Worm (Caenorhabditis elegans) whole organism, late embryonic: ENCODE measurements around the gene C05C8.8.
A peak's percentile ranks its signal among the peaks of the same experiment; 100 is the strongest.

ENCODE experiments used
- F13H6.1 ChIP-seq: sonication (generic microtip); optimal IDR thresholded peaks from 2 replicates; lab custom pipeline; 2016; ENCODE audit warnings: missing genetic modification characterization, missing compliant biosample characterization
- K02D7.2 ChIP-seq: sonication (generic microtip); optimal IDR thresholded peaks from 2 replicates; lab custom pipeline; 2017; ENCODE audit warnings: mild to moderate bottlenecking, missing genetic modification characterization, missing compliant biosample characterization
- T23F11.4 ChIP-seq: fragments of 200-800 bp; sonication (Bioruptor generic); optimal IDR thresholded peaks from 2 replicates; lab custom pipeline; 2018; ENCODE audit warnings: mild to moderate bottlenecking, missing genetic modification characterization, missing compliant biosample characterization
- ahr-1 ChIP-seq: sonication (generic microtip); optimal IDR thresholded peaks from 2 replicates; lab custom pipeline; 2016; ENCODE audit warnings: missing genetic modification characterization, missing compliant biosample characterization
- ama-1 ChIP-seq: fragments of 150-350 bp; optimal IDR thresholded peaks from 2 replicates; lab custom pipeline; 2014
- ceh-14 ChIP-seq: sonication (generic microtip); optimal IDR thresholded peaks from 2 replicates; lab custom pipeline; 2016; ENCODE audit warnings: missing genotype, missing genetic modification characterization, missing compliant biosample characterization
- ceh-18 ChIP-seq: sonication (generic microtip); optimal IDR thresholded peaks from 2 replicates; lab custom pipeline; 2016; ENCODE audit warnings: missing genetic modification characterization, missing compliant biosample characterization
- ceh-19 ChIP-seq: fragments of 200-800 bp; sonication (Bioruptor generic); optimal IDR thresholded peaks from 2 replicates; lab custom pipeline; 2018; ENCODE audit warnings: mild to moderate bottlenecking, missing genetic modification characterization, missing compliant biosample characterization
- ceh-22 ChIP-seq: sonication (generic microtip); optimal IDR thresholded peaks from 2 replicates; lab custom pipeline; 2017; ENCODE audit warnings: missing biosample characterization, missing genetic modification characterization
- ceh-24 ChIP-seq: sonication (generic microtip); optimal IDR thresholded peaks from 2 replicates; lab custom pipeline; 2016; ENCODE audit warnings: mild to moderate bottlenecking, missing genetic modification characterization, missing compliant biosample characterization
- ceh-30 ChIP-seq: fragments of 150-350 bp; optimal IDR thresholded peaks from 2 replicates; lab custom pipeline; 2014; ENCODE audit warnings: missing biosample characterization, missing genetic modification characterization
- ceh-31 ChIP-seq: sonication (generic microtip); optimal IDR thresholded peaks from 2 replicates; lab custom pipeline; 2016; ENCODE audit warnings: missing genetic modification characterization, missing compliant biosample characterization
- ceh-9 ChIP-seq: sonication (generic microtip); optimal IDR thresholded peaks from 2 replicates; lab custom pipeline; 2016; ENCODE audit warnings: mild to moderate bottlenecking, missing genetic modification characterization, inconsistent platforms, missing compliant biosample characterization
- che-1 ChIP-seq: sonication (generic microtip); optimal IDR thresholded peaks from 2 replicates; lab custom pipeline; 2016; ENCODE audit warnings: mild to moderate bottlenecking, missing genetic modification characterization, missing compliant biosample characterization
- dmd-4 ChIP-seq: sonication (generic microtip); optimal IDR thresholded peaks from 2 replicates; lab custom pipeline; 2016; ENCODE audit warnings: borderline replicate concordance, missing genetic modification characterization, missing compliant biosample characterization
- dve-1 ChIP-seq: sonication (generic microtip); optimal IDR thresholded peaks from 2 replicates; lab custom pipeline; 2017; ENCODE audit warnings: antibody characterized with exemption, mild to moderate bottlenecking, missing genetic modification characterization, missing compliant biosample characterization
- elt-2 ChIP-seq: sonication (generic microtip); optimal IDR thresholded peaks from 2 replicates; lab custom pipeline; 2016; ENCODE audit warnings: missing genetic modification reagents, missing genetic modification characterization, missing compliant biosample characterization
- elt-4 ChIP-seq: sonication (generic microtip); optimal IDR thresholded peaks from 2 replicates; lab custom pipeline; 2016; ENCODE audit warnings: missing genetic modification characterization, missing compliant biosample characterization
- fkh-6 ChIP-seq: sonication (generic microtip); optimal IDR thresholded peaks from 2 replicates; lab custom pipeline; 2016; ENCODE audit warnings: missing genetic modification characterization, missing compliant biosample characterization
- gmeb-2 ChIP-seq: sonication (generic microtip); optimal IDR thresholded peaks from 2 replicates; lab custom pipeline; 2016; ENCODE audit warnings: missing genetic modification characterization, inconsistent platforms, missing compliant biosample characterization
- hlh-13 ChIP-seq: fragments of 200-800 bp; sonication (Bioruptor generic); optimal IDR thresholded peaks from 2 replicates; lab custom pipeline; 2018; ENCODE audit warnings: mild to moderate bottlenecking, missing genetic modification characterization, missing compliant biosample characterization
- hlh-30 ChIP-seq: sonication (generic microtip); optimal IDR thresholded peaks from 2 replicates; lab custom pipeline; 2017; ENCODE audit warnings: antibody characterized with exemption, missing genetic modification characterization, missing compliant biosample characterization; ENCODE audit not compliant: insufficient read depth
- hlh-6 ChIP-seq: sonication (generic microtip); optimal IDR thresholded peaks from 2 replicates; lab custom pipeline; 2016; ENCODE audit warnings: missing genotype, missing genetic modification characterization, missing compliant biosample characterization
- hlh-8 ChIP-seq: sonication (generic microtip); optimal IDR thresholded peaks from 2 replicates; lab custom pipeline; 2016; ENCODE audit warnings: missing genotype, missing genetic modification characterization, missing compliant biosample characterization
- lim-6 ChIP-seq: sonication (generic microtip); optimal IDR thresholded peaks from 2 replicates; lab custom pipeline; 2016; ENCODE audit warnings: missing genetic modification characterization, missing compliant biosample characterization
- lin-11 ChIP-seq: fragments of 200-800 bp; sonication (Bioruptor generic); optimal IDR thresholded peaks from 2 replicates; lab custom pipeline; 2018; ENCODE audit warnings: mild to moderate bottlenecking, missing genetic modification characterization, missing compliant biosample characterization
- npax-4 ChIP-seq: sonication (generic microtip); optimal IDR thresholded peaks from 2 replicates; lab custom pipeline; 2016; ENCODE audit warnings: missing genetic modification characterization, missing compliant biosample characterization
- odd-2 ChIP-seq: sonication (generic microtip); optimal IDR thresholded peaks from 2 replicates; lab custom pipeline; 2017; ENCODE audit warnings: antibody characterized with exemption, mild to moderate bottlenecking, missing genetic modification characterization, missing compliant biosample characterization
- pag-3 ChIP-seq: sonication (generic microtip); optimal IDR thresholded peaks from 2 replicates; lab custom pipeline; 2016; ENCODE audit warnings: missing compliant biosample characterization, missing genetic modification characterization, borderline replicate concordance
- pax-1 ChIP-seq: fragments of 150-350 bp; optimal IDR thresholded peaks from 2 replicates; lab custom pipeline; 2014; ENCODE audit warnings: missing biosample characterization, missing genetic modification characterization
- pha-2 ChIP-seq: sonication (generic microtip); optimal IDR thresholded peaks from 2 replicates; lab custom pipeline; 2017; ENCODE audit warnings: mild to moderate bottlenecking, missing genetic modification characterization, missing compliant biosample characterization
- pha-4 ChIP-seq: fragments of 150-350 bp; optimal IDR thresholded peaks from 2 replicates; lab custom pipeline; 2018; ENCODE audit warnings: missing biosample characterization, missing genetic modification reagents, missing genetic modification characterization
- pqm-1 ChIP-seq: sonication (generic microtip); optimal IDR thresholded peaks from 2 replicates; lab custom pipeline; 2016; ENCODE audit warnings: missing genetic modification characterization, missing compliant biosample characterization
- rnt-1 ChIP-seq: sonication (generic microtip); optimal IDR thresholded peaks from 2 replicates; lab custom pipeline; 2016; ENCODE audit warnings: missing genetic modification characterization, missing compliant biosample characterization
- sdc-2 ChIP-seq: sonication (generic microtip); optimal IDR thresholded peaks from 2 replicates; lab custom pipeline; 2016; ENCODE audit warnings: missing genotype, missing genetic modification characterization, missing compliant biosample characterization
- sox-2 ChIP-seq: fragments of 200-800 bp; sonication (Bioruptor generic); IDR thresholded peaks from 2 replicates; pipeline ENCODE4 v1.3.6; 2022; ENCODE audit warnings: missing genetic modification reagents, missing genetic modification characterization, missing compliant biosample characterization
- sox-4 ChIP-seq: sonication (generic microtip); optimal IDR thresholded peaks from 2 replicates; lab custom pipeline; 2017; ENCODE audit warnings: mild to moderate bottlenecking, missing genetic modification characterization, inconsistent platforms, missing compliant biosample characterization
- unc-3 ChIP-seq, 2 experiments: fragments of 200-800 bp in 1 of 2; sonication (Bioruptor generic) in 1 of 2; sonication (generic microtip) in 1 of 2; conservative IDR thresholded peaks in 1 of 2; optimal IDR thresholded peaks in 1 of 2; 2 replicates each; pipeline versions ENCODE4 v1.3.6 to Lab custom; 2016 to 2022; ENCODE audit warnings: missing compliant biosample characterization in 2 of 2, missing genetic modification characterization in 2 of 2, missing genetic modification reagents in 1 of 2
- unc-42 ChIP-seq: sonication (generic microtip); optimal IDR thresholded peaks from 2 replicates; lab custom pipeline; 2016; ENCODE audit warnings: missing genotype, missing genetic modification characterization, missing compliant biosample characterization
- unc-55 ChIP-seq: sonication (generic microtip); optimal IDR thresholded peaks from 2 replicates; lab custom pipeline; 2017; ENCODE audit warnings: missing biosample characterization, missing genetic modification reagents, missing genetic modification characterization
- unc-86 ChIP-seq: sonication (generic microtip); optimal IDR thresholded peaks from 2 replicates; lab custom pipeline; 2016; ENCODE audit warnings: missing genetic modification characterization, missing compliant biosample characterization
- zip-5 ChIP-seq: sonication (generic microtip); optimal IDR thresholded peaks from 2 replicates; lab custom pipeline; 2016; ENCODE audit warnings: missing genetic modification characterization, missing compliant biosample characterization

Gene C05C8.8

DNA sequence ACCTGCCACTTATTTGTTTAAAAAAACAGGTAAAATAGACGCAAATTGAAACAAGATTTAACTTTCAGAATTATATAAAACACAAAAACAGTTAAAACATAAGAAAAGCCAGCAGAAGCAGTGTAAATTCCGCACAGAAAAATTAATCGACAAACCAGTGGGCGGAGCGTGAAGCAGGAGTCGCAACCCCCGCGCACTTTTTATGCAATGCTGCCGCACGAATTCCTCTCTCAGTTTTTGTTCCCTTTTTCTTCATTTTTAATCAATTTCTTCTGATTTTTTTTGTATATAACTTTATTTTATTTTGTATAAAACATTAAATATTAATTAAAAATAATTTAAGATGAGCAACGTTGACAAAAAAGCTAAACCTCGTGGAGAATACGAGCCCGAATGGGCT lies 24.1 kb downstream of the C05C8.8 start, which contains the start of the genes gei-6 and krr-1 (continued):
- TF ChIP-seq lim-6 (tag; lab: Kevin White, UChicago), result no peak
- peak; percentile 35 for TF ChIP-seq T23F11.4 (GFP tag; lab: Kevin White, UChicago)
- TF ChIP-seq ceh-24 (tag; lab: Kevin White, UChicago), result peak; percentile 18
- no peak for TF ChIP-seq unc-55
- peak; percentile 86 for TF ChIP-seq ahr-1
- peak; percentile 75 for TF ChIP-seq ceh-31 (tag; lab: Kevin White, UChicago)
- peak; percentile 83 for TF ChIP-seq ceh-19 (GFP tag; lab: Kevin White, UChicago)
- peak; percentile 58 for TF ChIP-seq pqm-1 (tag; lab: Kevin White, UChicago)
- TF ChIP-seq pha-4, result no peak
- peak; percentile 86 for TF ChIP-seq sox-4 (tag; lab: Kevin White, UChicago)
- TF ChIP-seq zip-5 (tag; lab: Kevin White, UChicago), result peak; percentile 75
- TF ChIP-seq sdc-2 (tag; lab: Kevin White, UChicago), result peak; percentile 35
- TF ChIP-seq elt-4, result no peak
- TF ChIP-seq npax-4 (tag; lab: Kevin White, UChicago), result peak; percentile 59
- TF ChIP-seq ceh-22 (tag; lab: Kevin White, UChicago), result no peak
- TF ChIP-seq unc-86, result peak; percentile 80
- TF ChIP-seq hlh-8 (tag; lab: Kevin White, UChicago), result peak; percentile 65
- TF ChIP-seq unc-42 (tag; lab: Kevin White, UChicago), result peak; percentile 4
- peak; percentile 44 for TF ChIP-seq F13H6.1 (tag; lab: Kevin White, UChicago)
- TF ChIP-seq hlh-13 (GFP tag; lab: Kevin White, UChicago), result peak; percentile 41
- TF ChIP-seq K02D7.2, result peak; percentile 82
- peak; percentile 95 for TF ChIP-seq ceh-14
- TF ChIP-seq dve-1 (tag; lab: Kevin White, UChicago), result no peak
- TF ChIP-seq pag-3, result no peak
- peak; percentile 36 for TF ChIP-seq hlh-6
- peak; percentile 95 for TF ChIP-seq elt-2 (tag; lab: Kevin White, UChicago)
- TF ChIP-seq pax-1, result no peak
- TF ChIP-seq pha-2 (tag; lab: Kevin White, UChicago), result peak; percentile 85
- peak; percentile 81 for TF ChIP-seq sox-2 (GFP tag; lab: Robert Waterston, UW)
- no peak for TF ChIP-seq ceh-18 (tag; lab: Kevin White, UChicago)
- no peak for TF ChIP-seq hlh-30 (tag; lab: Kevin White, UChicago)
- no peak for TF ChIP-seq dmd-4 (tag; lab: Kevin White, UChicago)
- peak; percentile 87 for TF ChIP-seq odd-2

DNA sequence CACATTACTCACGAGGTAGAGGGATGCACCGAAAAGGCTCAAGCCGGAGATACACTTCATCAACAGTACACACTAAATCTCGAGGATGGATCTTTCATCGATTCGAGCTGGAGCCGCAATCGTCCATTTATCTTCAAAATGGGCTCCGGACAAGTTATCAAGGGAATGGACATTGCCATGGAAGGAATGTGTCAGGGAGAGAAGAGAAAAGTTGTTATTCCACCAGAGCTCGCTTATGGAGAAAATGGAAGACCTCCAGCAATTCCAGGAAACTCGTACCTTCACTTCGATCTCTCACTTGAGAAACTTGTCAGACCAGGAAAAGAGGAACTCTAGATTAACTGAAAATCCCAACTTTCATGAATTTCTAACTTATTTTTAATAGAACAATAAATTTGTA lies 29.1 kb downstream of the C05C8.8 start:
- no peak for TF ChIP-seq fkh-6 (tag; lab: Kevin White, UChicago)
- peak; percentile 63 for TF ChIP-seq ama-1 (lab: Kevin White, UChicago)
- no peak for TF ChIP-seq rnt-1

DNA sequence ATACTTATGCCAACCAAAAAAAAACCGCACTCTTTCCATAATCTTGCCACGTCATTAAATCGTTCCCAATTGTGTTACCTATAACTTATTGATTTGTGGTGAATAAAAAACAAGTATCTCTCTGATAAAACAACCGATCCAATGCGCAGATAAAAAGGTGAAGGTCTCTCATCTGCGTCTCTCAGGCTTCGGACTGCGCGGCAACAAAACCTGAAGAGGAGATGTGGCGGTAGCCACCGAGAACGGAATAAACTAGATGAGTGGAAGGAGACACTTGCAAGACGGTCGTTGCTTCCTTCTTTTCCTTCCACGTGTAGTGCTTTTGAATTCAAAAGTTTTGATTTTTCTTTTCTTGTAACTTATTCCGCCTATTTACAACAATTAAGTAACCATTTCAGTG lies 30.0 kb downstream of the C05C8.8 start, which contains the start of gene fkb-3:
Gene fkb-3, plus strand, starts transcription at position 277 of the 400 bp plus-strand sequence.
- TF ChIP-seq fkh-6 (tag; lab: Kevin White, UChicago) (no peak), pha-4 (no peak), unc-3 (GFP tag; conservative IDR thresholded peaks at IDR 0.05; lab: Robert Waterston, UW) (no peak), unc-3 (tag; optimal IDR thresholded peaks at IDR 0.05; lab: Kevin White, UChicago) (no peak), lin-11 (no peak), pqm-1 (tag; lab: Kevin White, UChicago) (no peak), ceh-30 (tag; lab: Kevin White, UChicago) (no peak), ceh-9 (no peak), che-1 (tag; lab: Kevin White, UChicago) (no peak), elt-4 (no peak), gmeb-2 (tag; lab: Kevin White, UChicago) (no peak)
